In the genomic region with DNA sequence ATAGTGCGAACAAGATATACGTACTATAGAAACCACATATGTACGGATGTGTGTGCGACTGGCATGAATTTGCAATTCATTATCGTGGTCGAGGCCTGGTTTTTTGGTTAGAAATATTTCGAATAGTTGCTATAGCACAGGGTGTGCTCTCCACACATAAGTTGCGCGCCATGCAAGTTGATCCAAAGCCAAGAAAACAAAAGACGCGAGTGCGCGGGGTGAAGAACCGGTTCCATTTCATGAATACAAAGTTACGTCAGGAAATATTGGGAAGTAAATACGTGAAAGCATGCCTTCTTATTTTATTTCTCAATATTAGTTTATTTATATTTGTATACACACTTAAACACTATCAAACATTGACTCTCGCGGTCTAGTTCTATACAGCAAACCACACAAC, we compare ENCODE assay signal across 4 fruit fly cellular contexts.
TF ChIP-seq lines count a peak whose summit lies in the region.

No protein-coding gene starts in this region.

- no peak for TF ChIP-seq CTCF in whole organism, embryonic (GFP tag; optimal IDR thresholded peaks at IDR 0.05; lab: Kevin White, UChicago)

TF ChIP-seq in whole organism, adult, 20 proteins besides CTCF, POLR2A, EP300 and RAD21:
- TF ChIP-seq tj (GFP tag; optimal IDR thresholded peaks at IDR 0.05; lab: Kevin White, UChicago) (no peak), Clk (GFP tag; optimal IDR thresholded peaks at IDR 0.05; lab: Kevin White, UChicago) (no peak), CG7101 (tag; optimal IDR thresholded peaks at IDR 0.05; lab: Kevin White, UChicago) (peak; percentile 11), kay (GFP tag; lab: Kevin White, UChicago; ENCODE audit: borderline replicate concordance) (peak; percentile 84)

TF ChIP-seq in whole organism, embryonic, 481 proteins besides CTCF, POLR2A, EP300 and RAD21 (continues in another document):
- peak; percentile 44; the same call in 1 of the 2 replicates for TF ChIP-seq sob (GFP tag; IDR thresholded peaks at IDR 0.05; lab: Robert Waterston, UW)
- peak; percentile 38 for TF ChIP-seq dmrt11E (tag; optimal IDR thresholded peaks at IDR 0.05; lab: Kevin White, UChicago)
- no peak for TF ChIP-seq CG3995 (GFP tag; optimal IDR thresholded peaks at IDR 0.05; lab: Kevin White, UChicago)
- TF ChIP-seq danr (GFP tag; IDR thresholded peaks at IDR 0.05; lab: Robert Waterston, UW): no peak; the same call in 1 of the 2 replicates
- peak; percentile 22 for TF ChIP-seq lilli (GFP tag; optimal IDR thresholded peaks at IDR 0.05; lab: Kevin White, UChicago)
- TF ChIP-seq nmo (GFP tag; optimal IDR thresholded peaks at IDR 0.05; lab: Kevin White, UChicago): no peak
- no peak for TF ChIP-seq Oaz (GFP tag; IDR thresholded peaks at IDR 0.05; lab: Robert Waterston, UW)
- TF ChIP-seq zfh2 (GFP tag; optimal IDR thresholded peaks at IDR 0.05; lab: Kevin White, UChicago): no peak
- TF ChIP-seq Lpt (GFP tag; optimal IDR thresholded peaks at IDR 0.05; lab: Kevin White, UChicago): no peak
- no peak for TF ChIP-seq MESR4 (GFP tag; optimal IDR thresholded peaks at IDR 0.05; lab: Kevin White, UChicago)
- TF ChIP-seq GATAe (GFP tag; conservative IDR thresholded peaks at IDR 0.05; lab: Robert Waterston, UW): no peak; the same call in 1 of the 2 replicates
- peak; percentile 17 for TF ChIP-seq CG5180 (GFP tag; optimal IDR thresholded peaks at IDR 0.05; lab: Kevin White, UChicago)
- peak; percentile 9 for TF ChIP-seq CG2120 (GFP tag; optimal IDR thresholded peaks at IDR 0.05; lab: Kevin White, UChicago)
- TF ChIP-seq crc (GFP tag; optimal IDR thresholded peaks at IDR 0.05; lab: Kevin White, UChicago): no peak
- no peak for TF ChIP-seq CG43689 (GFP tag; IDR thresholded peaks at IDR 0.05; lab: Robert Waterston, UW)
- TF ChIP-seq CG42726 (GFP tag; IDR thresholded peaks at IDR 0.05; lab: Robert Waterston, UW; ENCODE audit: partially characterized antibody): no peak
- no peak for TF ChIP-seq lbe (GFP tag; optimal IDR thresholded peaks at IDR 0.05; lab: Kevin White, UChicago)
- no peak for TF ChIP-seq luna (GFP tag; optimal IDR thresholded peaks at IDR 0.05; lab: Kevin White, UChicago)
- no peak for TF ChIP-seq Fer2 (tag; optimal IDR thresholded peaks at IDR 0.05; lab: Kevin White, UChicago)
- peak; percentile 33 for TF ChIP-seq CG15011 (GFP tag; optimal IDR thresholded peaks at IDR 0.05; lab: Kevin White, UChicago)
- 0 out of 2 replicates have a peak, but pooled peaks have one; percentile 38 for TF ChIP-seq ranshi (GFP tag; IDR thresholded peaks at IDR 0.05; lab: Robert Waterston, UW)
- no peak for TF ChIP-seq CG10147 (GFP tag; optimal IDR thresholded peaks at IDR 0.05; lab: Kevin White, UChicago)
- peak in 1 of 2 experiments; percentile 58 for TF ChIP-seq Pdp1 (GFP tag; optimal IDR thresholded peaks at IDR 0.05; lab: Kevin White, UChicago)
- no peak for TF ChIP-seq Hr78 (GFP tag; optimal IDR thresholded peaks at IDR 0.05; lab: Kevin White, UChicago)
- no peak for TF ChIP-seq eve (GFP tag; optimal IDR thresholded peaks at IDR 0.05; lab: Kevin White, UChicago)
- peak; percentile 56 for TF ChIP-seq CG12769 (tag; optimal IDR thresholded peaks at IDR 0.05; lab: Kevin White, UChicago)
- no peak for TF ChIP-seq NC2α (GFP tag; optimal IDR thresholded peaks at IDR 0.05; lab: Kevin White, UChicago)

TF ChIP-seq in whole organism, prepupa, 60 proteins besides CTCF, POLR2A, EP300 and RAD21:
- TF ChIP-seq net (GFP tag; optimal IDR thresholded peaks at IDR 0.05; lab: Kevin White, UChicago) (peak; percentile 29), CG8119 (GFP tag; IDR thresholded peaks at IDR 0.05; lab: Robert Waterston, UW) (0 out of 3 replicates have a peak, but pooled peaks have one; percentile 12), dsx (GFP tag; optimal IDR thresholded peaks at IDR 0.05; lab: Kevin White, UChicago; ENCODE audit: poor library complexity, severe bottlenecking) (peak; percentile 76), Eip78C (GFP tag; lab: Kevin White, UChicago) (peak; percentile 61), CG15336 (GFP tag; IDR thresholded peaks at IDR 0.05; lab: Robert Waterston, UW) (peak; percentile 34; the same call in 1 of the 2 replicates), CG4318 (GFP tag; optimal IDR thresholded peaks at IDR 0.05; lab: Kevin White, UChicago) (no peak), esn (GFP tag; optimal IDR thresholded peaks at IDR 0.05; lab: Kevin White, UChicago) (no peak), vri (GFP tag; optimal IDR thresholded peaks at IDR 0.05; lab: Kevin White, UChicago) (peak; percentile 49), OdsH (GFP tag; optimal IDR thresholded peaks at IDR 0.05; lab: Kevin White, UChicago) (no peak), eg (GFP tag; IDR thresholded peaks at IDR 0.05; lab: Robert Waterston, UW) (peak; percentile 63; the same call in 2 of the 3 replicates), fd59A (GFP tag; optimal IDR thresholded peaks at IDR 0.05; lab: Kevin White, UChicago) (no peak), CG7368 (GFP tag; optimal IDR thresholded peaks at IDR 0.05; lab: Kevin White, UChicago) (no peak), CG11294 (GFP tag; IDR thresholded peaks at IDR 0.05; lab: Robert Waterston, UW) (peak; percentile 15; the same call in 1 of the 2 replicates), CG32006 (GFP tag; optimal IDR thresholded peaks at IDR 0.05; lab: Kevin White, UChicago) (peak; percentile 18), fkh (GFP tag; optimal IDR thresholded peaks at IDR 0.05; lab: Kevin White, UChicago) (peak; percentile 33), CG3032 (tag; optimal IDR thresholded peaks at IDR 0.05; lab: Kevin White, UChicago) (no peak)
TF ChIP-seq in whole organism, prepupa: peak in this region for 10.

TF ChIP-seq in whole organism, pupa, 21 proteins besides CTCF, POLR2A, EP300 and RAD21:
- TF ChIP-seq fd96Ca (GFP tag; IDR thresholded peaks at IDR 0.05; lab: Robert Waterston, UW): no peak
- TF ChIP-seq CG9948 (tag; optimal IDR thresholded peaks at IDR 0.05; lab: Kevin White, UChicago): no peak
- peak; percentile 2 for TF ChIP-seq Snoo (tag; optimal IDR thresholded peaks at IDR 0.05; lab: Kevin White, UChicago)
- no peak for TF ChIP-seq CG12605 (GFP tag; IDR thresholded peaks at IDR 0.05; lab: Robert Waterston, UW)
- TF ChIP-seq CG8159 (tag; optimal IDR thresholded peaks at IDR 0.05; lab: Kevin White, UChicago): peak; percentile 17
- TF ChIP-seq CG4496 (GFP tag; IDR thresholded peaks at IDR 0.05; lab: Robert Waterston, UW): peak; percentile 50; the same call in 2 of the 3 replicates
- TF ChIP-seq gl (tag; optimal IDR thresholded peaks at IDR 0.05; lab: Kevin White, UChicago): no peak
- no peak for TF ChIP-seq CG13204 (GFP tag; optimal IDR thresholded peaks at IDR 0.05; lab: Kevin White, UChicago)
- TF ChIP-seq Pif1B (GFP tag; optimal IDR thresholded peaks at IDR 0.05; lab: Kevin White, UChicago): no peak
- peak; percentile 33; the same call in 1 of the 2 replicates for TF ChIP-seq CG32121 (GFP tag; IDR thresholded peaks at IDR 0.05; lab: Robert Waterston, UW)
- peak; percentile 27; the same call in 1 of the 2 replicates for TF ChIP-seq Ets98B (GFP tag; IDR thresholded peaks at IDR 0.05; lab: Robert Waterston, UW)
- peak; percentile 17 for TF ChIP-seq CG14655 (GFP tag; optimal IDR thresholded peaks at IDR 0.05; lab: Kevin White, UChicago)
TF ChIP-seq in whole organism, pupa: peak in this region for 6.
